Worm (Caenorhabditis elegans): Measurements from ENCODE around the gene ceh-32.
A peak's percentile ranks its signal among the peaks of the same experiment; 100 is the strongest.

ceh-32 gene

ce11 chrV:11733460-11733859 lies 28.3 kb upstream of the ceh-32 start, which contains the start of gene npp-22:
npp-22 (minus strand) TSS chrV:11733472.
- TF ChIP-seq T20F7.1 (GFP tag; optimal IDR thresholded peaks at IDR 0.05) (peak; percentile 41), lin-38 (GFP tag; IDR thresholded peaks at IDR 0.05) (peak; percentile 91), rbr-2 (tag; optimal IDR thresholded peaks at IDR 0.05) (peak; percentile 36), Y48G9A.11 (GFP tag; IDR thresholded peaks at IDR 0.05) (no peak), ceh-44 (GFP tag; IDR thresholded peaks at IDR 0.05) (no peak), D1046.2 (GFP tag; IDR thresholded peaks at IDR 0.05) (no peak), pha-4 (GFP tag; IDR thresholded peaks at IDR 0.05) (no peak), pha-4 (tag; optimal IDR thresholded peaks at IDR 0.05) (peak; percentile 67), nhr-6 (tag; optimal IDR thresholded peaks at IDR 0.05) (peak; percentile 34), nhr-28 (tag; optimal IDR thresholded peaks at IDR 0.05) (peak; percentile 19), F10B5.3 (tag; optimal IDR thresholded peaks at IDR 0.05) (no peak), dpl-1 (GFP tag; optimal IDR thresholded peaks at IDR 0.05) (peak; percentile 94), nhr-41 (GFP tag; IDR thresholded peaks at IDR 0.05) (no peak)

- TF ChIP-seq nhr-41 (GFP tag; IDR thresholded peaks at IDR 0.05) (no peak), jun-1 (tag; optimal IDR thresholded peaks at IDR 0.05) (no peak), nhr-102 (tag; optimal IDR thresholded peaks at IDR 0.05) (no peak), mep-1 (tag; optimal IDR thresholded peaks at IDR 0.05) (no peak), unc-62 (GFP tag; optimal IDR thresholded peaks at IDR 0.05 in 1 of 2) (peak in 1 of 2 experiments; percentile 32), unc-62 (tag; optimal IDR thresholded peaks at IDR 0.05) (no peak), gei-8 (GFP tag; optimal IDR thresholded peaks at IDR 0.05) (no peak), snpc-1.2 (GFP tag; IDR thresholded peaks at IDR 0.05) (no peak), aha-1 (tag) (peak; percentile 91)
Measured at ce11 chrV:11732049-11732448, 26.8 kb upstream of the ceh-32 start.

ce11 chrV:11730060-11730459 lies 24.9 kb upstream of the ceh-32 start, which contains the start of gene rhr-2:
rhr-2 (minus strand) TSS chrV:11730160.
- TF ChIP-seq nhr-10 (tag; optimal IDR thresholded peaks at IDR 0.05), result no peak
- TF ChIP-seq Y5F2A.4 (GFP tag; optimal IDR thresholded peaks at IDR 0.05), result no peak
- TF ChIP-seq pha-4 (GFP tag; IDR thresholded peaks at IDR 0.05), result no peak
- TF ChIP-seq pha-4 (tag; optimal IDR thresholded peaks at IDR 0.05), result no peak
- no peak for TF ChIP-seq dpl-1 (GFP tag; optimal IDR thresholded peaks at IDR 0.05)
- no peak for TF ChIP-seq F49E8.2 (tag; optimal IDR thresholded peaks at IDR 0.05; ENCODE audit: borderline replicate concordance)
- no peak for TF ChIP-seq vab-7 (GFP tag; IDR thresholded peaks at IDR 0.05)

ce11 chrV:11725971-11726370 lies 20.8 kb upstream of the ceh-32 start, which contains the start of gene daf-11:
daf-11 (minus strand) TSS chrV:11726071.
- no peak for TF ChIP-seq mxl-3 (GFP tag; optimal IDR thresholded peaks at IDR 0.05)
- no peak for TF ChIP-seq cey-2 (tag; optimal IDR thresholded peaks at IDR 0.05; ENCODE audit: borderline replicate concordance, insufficient read depth)
- no peak for TF ChIP-seq nhr-77 (tag; optimal IDR thresholded peaks at IDR 0.05)
- TF ChIP-seq ceh-32 (tag; optimal IDR thresholded peaks at IDR 0.05; ENCODE audit: poor library complexity), result no peak
- no peak for TF ChIP-seq ces-1 (GFP tag; optimal IDR thresholded peaks at IDR 0.05)
- no peak for TF ChIP-seq ceh-28 (tag; optimal IDR thresholded peaks at IDR 0.05)
- no peak for TF ChIP-seq F44E2.7 (GFP tag; IDR thresholded peaks at IDR 0.05)
- TF ChIP-seq php-3 (GFP tag; IDR thresholded peaks at IDR 0.05), result no peak
- no peak for TF ChIP-seq Y105C5A.15 (GFP tag; IDR thresholded peaks at IDR 0.05)
- TF ChIP-seq ceh-44 (GFP tag; IDR thresholded peaks at IDR 0.05), result no peak
- TF ChIP-seq Y5F2A.4 (GFP tag; optimal IDR thresholded peaks at IDR 0.05), result no peak
- no peak for TF ChIP-seq D1046.2 (GFP tag; IDR thresholded peaks at IDR 0.05)
- TF ChIP-seq egl-27 (tag; optimal IDR thresholded peaks at IDR 0.05), result no peak
- no peak for TF ChIP-seq nhr-41 (GFP tag; IDR thresholded peaks at IDR 0.05)
- no peak for TF ChIP-seq unc-62 (GFP tag; optimal IDR thresholded peaks at IDR 0.05 in 1 of 2)
- TF ChIP-seq unc-62 (tag; optimal IDR thresholded peaks at IDR 0.05), result no peak
- no peak for TF ChIP-seq set-16 (GFP tag; IDR thresholded peaks at IDR 0.05)
- TF ChIP-seq jun-1 (tag; optimal IDR thresholded peaks at IDR 0.05), result no peak
- no peak for TF ChIP-seq F49E8.2 (tag; optimal IDR thresholded peaks at IDR 0.05; ENCODE audit: borderline replicate concordance)
- no peak for TF ChIP-seq spr-1 (tag; optimal IDR thresholded peaks at IDR 0.05)
- no peak for TF ChIP-seq unc-130 (GFP tag; optimal IDR thresholded peaks at IDR 0.05)

Measured in whole organism, L4 larva.